Worm (Caenorhabditis elegans): Measurements from ENCODE around the gene rcq-5.

DNA sequence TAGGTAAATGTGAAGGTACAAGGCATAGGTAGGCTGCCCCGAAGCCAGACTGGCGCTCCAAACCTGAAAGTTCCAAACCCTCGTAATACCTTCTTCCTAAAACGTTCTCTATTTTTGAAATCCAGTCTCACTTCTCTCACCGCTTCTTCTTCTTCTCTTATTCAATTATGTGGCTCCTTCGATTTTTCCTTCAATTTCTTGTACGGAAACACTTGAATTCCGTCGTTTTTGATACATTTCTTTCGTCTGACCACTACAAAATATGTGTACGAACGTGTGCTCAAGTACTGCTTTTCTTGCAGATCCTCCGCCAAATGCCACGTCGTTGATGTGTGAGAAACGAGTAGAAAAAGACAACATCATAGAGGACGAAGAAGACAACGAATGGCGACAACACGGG, 8.6 kb upstream of the rcq-5 start, which contains the start of gene unc-79:
- TF ChIP-seq flt-1 (GFP tag; IDR thresholded peaks at IDR 0.05) (no peak), med-1 (GFP tag; optimal IDR thresholded peaks at IDR 0.05; ENCODE audit: insufficient read depth) (no peak), klf-2 (GFP tag; conservative IDR thresholded peaks at IDR 0.05) (no peak), cog-1 (tag; optimal IDR thresholded peaks at IDR 0.05) (no peak), ztf-23 (GFP tag; IDR thresholded peaks at IDR 0.05) (no peak)

Data from whole organism, midembryonic.